Fruit fly (Drosophila melanogaster): ENCODE measurements around the gene Mtch.

DNA sequence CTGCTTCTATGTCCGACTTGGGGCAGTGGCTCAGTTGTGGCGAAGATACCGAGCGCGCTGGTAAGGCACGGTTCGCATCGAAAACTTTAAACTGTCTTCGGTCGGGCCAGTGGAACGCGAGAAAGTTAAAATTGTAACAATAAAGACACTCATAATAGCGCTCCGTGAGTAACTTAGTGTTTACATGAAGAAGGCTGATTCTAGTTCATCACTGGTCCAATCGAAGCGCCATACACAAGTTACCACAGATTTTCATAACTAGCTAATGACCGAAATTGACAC lies 4.2 kb upstream of the Mtch start:
- no peak for TF ChIP-seq CG8478 (optimal IDR thresholded peaks at IDR 0.05)
- no peak for TF ChIP-seq CTCF (optimal IDR thresholded peaks at IDR 0.05)
